Worm (Caenorhabditis elegans) whole organism, L2 larva: ENCODE data around the gene mom-2.

ENCODE experiments used
- ama-1 ChIP-seq: fragments of 150-350 bp; optimal IDR thresholded peaks from 2 replicates; lab custom pipeline; 2018; ENCODE audit warnings: inconsistent platforms
- ceh-82 ChIP-seq: fragments of 150-350 bp; optimal IDR thresholded peaks from 2 replicates; lab custom pipeline; 2014; ENCODE audit warnings: missing biosample characterization, missing genetic modification characterization
- lin-13 ChIP-seq: fragments of 150-350 bp; optimal IDR thresholded peaks from 2 replicates; lab custom pipeline; 2014; ENCODE audit warnings: missing biosample characterization, missing genetic modification reagents, missing genetic modification characterization
- lsy-2 ChIP-seq, 2 experiments: fragments of 150-350 bp in 1 of 2; sonication (generic microtip) in 1 of 2; optimal IDR thresholded peaks; 2 replicates each; lab custom pipeline; 2014 to 2017; ENCODE audit warnings: missing biosample characterization in 2 of 2, missing genetic modification characterization in 2 of 2
- nhr-11 ChIP-seq: fragments of 150-350 bp; optimal IDR thresholded peaks from 2 replicates; lab custom pipeline; 2014; ENCODE audit warnings: missing biosample characterization, missing genetic modification characterization
- sma-9 ChIP-seq, 2 experiments: fragments of 150-350 bp in 1 of 2; sonication (generic microtip) in 1 of 2; optimal IDR thresholded peaks; 2 replicates each; lab custom pipeline; 2014 to 2016; ENCODE audit warnings: missing genetic modification characterization in 2 of 2, mild to moderate bottlenecking in 1 of 2, missing biosample characterization in 1 of 2, missing compliant biosample characterization in 1 of 2, missing genetic modification reagents in 1 of 2, moderate library complexity in 1 of 2
- unc-62 ChIP-seq: fragments of 150-350 bp; optimal IDR thresholded peaks from 2 replicates; lab custom pipeline; 2014; ENCODE audit warnings: missing biosample characterization, missing genetic modification reagents, missing genetic modification characterization
- zag-1 ChIP-seq: fragments of 150-350 bp; optimal IDR thresholded peaks from 2 replicates; lab custom pipeline; 2014; ENCODE audit warnings: missing biosample characterization, missing genetic modification characterization
- ztf-4 ChIP-seq: fragments of 150-350 bp; optimal IDR thresholded peaks from 2 replicates; lab custom pipeline; 2014; ENCODE audit warnings: missing biosample characterization, missing genetic modification characterization

DNA sequence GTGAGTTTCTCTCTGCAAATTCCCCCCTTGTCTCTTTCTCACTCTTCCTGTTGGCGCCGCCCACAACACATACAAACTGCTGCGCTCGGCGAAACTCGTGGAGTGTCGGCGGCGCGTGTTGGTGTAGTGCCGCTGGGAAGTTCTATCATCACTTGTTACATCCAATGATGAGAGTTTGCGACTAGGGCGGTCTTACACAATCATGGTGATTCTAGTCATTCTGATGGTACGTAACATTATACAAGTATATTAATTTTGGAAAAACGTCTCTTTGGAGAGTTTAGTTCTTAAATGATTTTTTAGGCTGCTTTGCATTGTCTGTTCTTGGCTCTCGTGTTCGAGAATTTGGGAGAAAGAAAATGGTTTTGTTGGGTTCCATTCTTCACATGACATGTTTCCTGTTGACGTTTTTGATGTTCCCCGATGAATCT, 6.8 kb upstream of the mom-2 start:
- peak; percentile 30 for TF ChIP-seq unc-62 (GFP tag; lab: Kevin White, UChicago)
- TF ChIP-seq ceh-82 (tag; lab: Kevin White, UChicago), result no peak
- peak; percentile 46 for TF ChIP-seq zag-1
- TF ChIP-seq lin-13 (GFP tag; lab: Kevin White, UChicago), result peak; percentile 75
- TF ChIP-seq ztf-4 (tag; lab: Kevin White, UChicago), result peak; percentile 62
- TF ChIP-seq sma-9 (GFP tag; optimal IDR thresholded peaks at IDR 0.05; lab: Kevin White, UChicago), result peak; percentile 97
- no peak for TF ChIP-seq sma-9 (tag; optimal IDR thresholded peaks at IDR 0.05; lab: Kevin White, UChicago)
- TF ChIP-seq ama-1 (lab: Kevin White, UChicago), result peak; percentile 98
- peak; percentile 56 to 82 for TF ChIP-seq lsy-2 (tag; optimal IDR thresholded peaks at IDR 0.05; lab: Kevin White, UChicago)
- no peak for TF ChIP-seq nhr-11 (tag; lab: Kevin White, UChicago)
